Fruit fly (Drosophila melanogaster): ENCODE data around the gene SA1.

The SA1 gene

DNA sequence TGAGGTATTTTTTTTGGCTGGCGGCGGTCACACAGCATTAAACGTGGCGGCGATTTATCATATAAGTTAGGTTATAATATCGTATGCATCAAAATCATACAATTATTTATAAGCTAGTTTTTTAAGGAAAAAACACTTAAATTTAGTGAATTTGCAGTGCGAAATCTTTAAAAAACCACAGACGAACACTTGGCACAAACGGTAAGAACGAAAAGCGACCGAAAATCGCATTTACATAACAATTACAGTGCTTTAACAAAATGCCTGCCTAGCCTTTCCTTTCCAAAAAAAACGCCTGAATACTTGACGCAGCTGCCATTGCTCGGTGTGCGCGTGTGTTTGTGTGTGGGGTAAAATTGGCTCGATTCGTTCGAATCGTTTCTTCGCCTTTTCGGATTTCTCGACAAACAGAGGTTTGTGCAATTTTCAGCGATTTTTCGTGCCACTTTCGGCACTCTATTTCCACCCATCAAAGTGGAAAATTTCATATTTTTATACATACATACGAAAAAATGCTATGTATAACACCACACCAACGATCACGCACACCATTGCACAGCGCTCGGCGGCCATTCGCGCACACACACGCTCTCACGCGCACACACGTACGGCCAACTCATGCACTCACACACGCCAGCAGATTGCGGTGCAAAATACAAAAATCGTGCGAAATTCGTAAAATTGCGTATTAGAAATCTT, 29.4 kb upstream of the SA1 start, which contains the start of gene Hrb27C (continued):
- peak; percentile 40; the same call in 1 of the 2 replicates for TF ChIP-seq Bgb (GFP tag; IDR thresholded peaks at IDR 0.05; ENCODE audit: partially characterized antibody)
- TF ChIP-seq CG15479 (GFP tag; optimal IDR thresholded peaks at IDR 0.05): peak; percentile 96
- TF ChIP-seq Dip3 (GFP tag; optimal IDR thresholded peaks at IDR 0.05): no peak
- peak; percentile 68 for TF ChIP-seq Med (GFP tag)
- peak; percentile 74 for TF ChIP-seq YL-1 (GFP tag; optimal IDR thresholded peaks at IDR 0.05)
- TF ChIP-seq danr (GFP tag; IDR thresholded peaks at IDR 0.05): no peak
- no peak for TF ChIP-seq gt (GFP tag; IDR thresholded peaks at IDR 0.05)
- no peak for TF ChIP-seq CG10654 (GFP tag; optimal IDR thresholded peaks at IDR 0.05)
- TF ChIP-seq Deaf1 (tag; optimal IDR thresholded peaks at IDR 0.05): peak; percentile 91
- peak; percentile 58 for TF ChIP-seq sd (tag; optimal IDR thresholded peaks at IDR 0.05)
- peak; percentile 96 for TF ChIP-seq bigmax (GFP tag; optimal IDR thresholded peaks at IDR 0.05)
- peak; percentile 16 for TF ChIP-seq Nf-YB (GFP tag; optimal IDR thresholded peaks at IDR 0.05)
- no peak for TF ChIP-seq hbn (GFP tag; IDR thresholded peaks at IDR 0.05; ENCODE audit: partially characterized antibody)
- TF ChIP-seq CG4730 (GFP tag; IDR thresholded peaks at IDR 0.05): no peak
- TF ChIP-seq Pdp1 (GFP tag; optimal IDR thresholded peaks at IDR 0.05): peak in 1 of 2 experiments; percentile 86

DNA sequence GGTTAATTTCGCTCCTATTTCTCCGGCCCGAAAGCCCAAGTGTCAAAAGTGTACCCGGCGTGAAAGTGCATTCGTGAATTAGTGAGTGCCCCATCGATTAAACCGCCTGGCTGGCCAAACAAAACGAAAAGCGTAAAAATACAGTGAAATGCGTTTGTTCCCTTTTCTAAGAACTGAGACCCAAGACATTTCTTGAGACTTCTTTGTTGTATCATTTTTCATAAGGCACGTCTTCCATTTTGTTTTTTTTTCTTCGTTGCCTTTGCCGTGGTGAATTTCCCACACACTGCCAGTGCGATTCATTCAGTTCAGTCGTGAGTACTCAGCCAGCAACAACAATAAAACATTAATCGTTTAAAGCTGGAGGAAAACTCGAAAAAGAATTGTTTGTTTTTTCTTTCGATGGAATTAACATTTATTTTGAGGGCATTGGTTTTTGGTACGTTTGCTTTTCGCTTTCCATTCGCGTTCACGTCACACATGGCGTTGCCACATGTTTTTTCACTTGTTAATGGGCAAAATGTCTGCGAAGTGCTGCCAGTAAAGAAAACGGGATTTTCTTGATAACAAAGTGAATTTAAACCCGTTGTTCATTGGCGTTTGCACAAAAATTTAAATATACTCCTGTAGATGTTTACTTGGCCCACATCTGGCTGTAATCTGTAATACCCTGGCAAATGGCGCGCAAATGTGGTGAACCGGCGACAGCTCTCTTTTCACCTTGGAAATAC, 28.7 kb upstream of the SA1 start:
- TF ChIP-seq CG15514 (GFP tag; optimal IDR thresholded peaks at IDR 0.05) (peak; percentile 29), Blimp-1 (GFP tag; optimal IDR thresholded peaks at IDR 0.05) (peak; percentile 27), zfh2 (GFP tag; optimal IDR thresholded peaks at IDR 0.05) (no peak), CG9437 (GFP tag; optimal IDR thresholded peaks at IDR 0.05) (peak; percentile 99), grn (GFP tag; optimal IDR thresholded peaks at IDR 0.05) (no peak), MTF-1 (GFP tag; optimal IDR thresholded peaks at IDR 0.05; ENCODE audit: borderline replicate concordance) (no peak), CG12236 (GFP tag; optimal IDR thresholded peaks at IDR 0.05) (no peak), CG8290 (GFP tag; optimal IDR thresholded peaks at IDR 0.05) (no peak), CG8290 (tag; optimal IDR thresholded peaks at IDR 0.05) (peak in 1 of 2 experiments; percentile 18), insv (GFP tag; optimal IDR thresholded peaks at IDR 0.05) (peak in 1 of 2 experiments; percentile 26), Oaz (GFP tag; IDR thresholded peaks at IDR 0.05) (no peak), psq (GFP tag; optimal IDR thresholded peaks at IDR 0.05) (peak; percentile 78), sim (GFP tag; IDR thresholded peaks at IDR 0.05) (no peak), bbx (GFP tag; IDR thresholded peaks at IDR 0.05; ENCODE audit: partially characterized antibody) (0 out of 2 replicates have a peak, but pooled peaks have one; percentile 16), pzg (GFP tag; optimal IDR thresholded peaks at IDR 0.05) (peak; percentile 16), E2f2 (GFP tag; IDR thresholded peaks at IDR 0.05) (0 out of 2 replicates have a peak, but pooled peaks have one; percentile 12), D19B (GFP tag; optimal IDR thresholded peaks at IDR 0.05) (peak; percentile 51), Lim3 (GFP tag; IDR thresholded peaks at IDR 0.05) (no peak), ssp (GFP tag; IDR thresholded peaks at IDR 0.05) (no peak), lilli (GFP tag; optimal IDR thresholded peaks at IDR 0.05) (peak; percentile 37), Adf1 (GFP tag; IDR thresholded peaks at IDR 0.05) (0 out of 2 replicates have a peak, but pooled peaks have one; percentile 3), pros (GFP tag; optimal IDR thresholded peaks at IDR 0.05) (peak; percentile 95), CG31224 (GFP tag; IDR thresholded peaks at IDR 0.05) (no peak), trem (tag; optimal IDR thresholded peaks at IDR 0.05) (peak; percentile 30), CG31365 (tag; optimal IDR thresholded peaks at IDR 0.05) (no peak), CG11723 (GFP tag; optimal IDR thresholded peaks at IDR 0.05) (no peak), vfl (GFP tag; optimal IDR thresholded peaks at IDR 0.05) (no peak), gro (GFP tag; optimal IDR thresholded peaks at IDR 0.05) (peak; percentile 34), gfzf (GFP tag; optimal IDR thresholded peaks at IDR 0.05) (peak; percentile 19), ftz-f1 (GFP tag; optimal IDR thresholded peaks at IDR 0.05) (peak; percentile 79), Sox102F (GFP tag; optimal IDR thresholded peaks at IDR 0.05) (peak; percentile 3), CG14710 (tag; optimal IDR thresholded peaks at IDR 0.05) (peak; percentile 5), sens (GFP tag) (peak; percentile 88)

Measured in whole organism, embryonic.